Fruit fly (Drosophila melanogaster) whole organism, wandering third instar larva: ENCODE data around the gene PIG-B.

Experiments
- CG32264 ChIP-seq: fragments of 200-800 bp; sonication (Bioruptor generic); optimal IDR thresholded peaks from 2 replicates; lab custom pipeline; 2016; ENCODE audit warnings: missing biosample characterization, missing genetic modification characterization
- CG9705 ChIP-seq: fragments of 200-800 bp; sonication (Bioruptor generic); optimal IDR thresholded peaks from 2 replicates; lab custom pipeline; 2018; ENCODE audit warnings: missing biosample characterization, mild to moderate bottlenecking, missing genetic modification characterization
- CrebA ChIP-seq: fragments of 200-800 bp; sonication (Bioruptor generic); optimal IDR thresholded peaks from 2 replicates; lab custom pipeline; 2016; ENCODE audit warnings: missing biosample characterization, mild to moderate bottlenecking, missing genetic modification characterization, borderline replicate concordance
- Dfd ChIP-seq: fragments of >200 bp; optimal IDR thresholded peaks from 2 replicates; lab custom pipeline; 2017; ENCODE audit warnings: missing biosample characterization, missing genetic modification characterization
- Dif ChIP-seq: fragments of 200-275, 200-300 bp; sonication (Bioruptor generic); optimal IDR thresholded peaks from 2 replicates; lab custom pipeline; 2018; ENCODE audit warnings: missing biosample characterization, missing genetic modification characterization; ENCODE audit not compliant: partially characterized antibody
- GATAd ChIP-seq: sonication (Bioruptor generic); optimal IDR thresholded peaks from 2 replicates; lab custom pipeline; 2016; ENCODE audit warnings: missing biosample characterization, missing genetic modification characterization
- HLH106 ChIP-seq: fragments of 200-800 bp; optimal IDR thresholded peaks from 3 replicates; lab custom pipeline; 2019; ENCODE audit warnings: missing biosample characterization, mild to moderate bottlenecking, missing genetic modification characterization, moderate library complexity
- Hnf4 ChIP-seq: fragments of 200-800 bp; sonication (Bioruptor generic); optimal IDR thresholded peaks from 2 replicates; lab custom pipeline; 2016; ENCODE audit warnings: missing biosample characterization, mild to moderate bottlenecking, missing genetic modification characterization
- Hr78 ChIP-seq: fragments of >200 bp; optimal IDR thresholded peaks from 2 replicates; lab custom pipeline; 2017; ENCODE audit warnings: missing biosample characterization, missing genetic modification characterization
- Hr83 ChIP-seq: fragments of 200-300 bp; sonication (Bioruptor generic); optimal IDR thresholded peaks from 2 replicates; lab custom pipeline; 2016; ENCODE audit warnings: missing biosample characterization, mild to moderate bottlenecking, missing genetic modification characterization, moderate library complexity; ENCODE audit not compliant: poor library complexity, severe bottlenecking
- Jra ChIP-seq: sonication (Bioruptor generic); optimal IDR thresholded peaks from 2 replicates; lab custom pipeline; 2016; ENCODE audit warnings: missing biosample characterization, missing genetic modification characterization
- Mio ChIP-seq: sonication (Bioruptor generic); optimal IDR thresholded peaks from 2 replicates; lab custom pipeline; 2016; ENCODE audit warnings: missing biosample characterization, missing genetic modification characterization
- Myc ChIP-seq: fragments of >200 bp; optimal IDR thresholded peaks from 2 replicates; lab custom pipeline; 2017
- OdsH ChIP-seq: fragments of 200-800 bp; sonication (Bioruptor generic); optimal IDR thresholded peaks from 2 replicates; lab custom pipeline; 2016; ENCODE audit warnings: missing biosample characterization, mild to moderate bottlenecking, missing genetic modification characterization
- Rel ChIP-seq, 2 experiments: fragments of 200-800 bp; sonication (Bioruptor generic) in 1 of 2; optimal IDR thresholded peaks; 2 replicates in 1 of 2; 3 replicates in 1 of 2; lab custom pipeline; 2016 to 2019; ENCODE audit warnings: mild to moderate bottlenecking in 2 of 2, missing biosample characterization in 2 of 2, missing genetic modification characterization in 2 of 2, moderate library complexity in 1 of 2
- Sp1 ChIP-seq: fragments of 200-800 bp; sonication (Bioruptor generic); optimal IDR thresholded peaks from 3 replicates; lab custom pipeline; 2019; ENCODE audit warnings: missing biosample characterization, mild to moderate bottlenecking, missing genetic modification characterization, moderate library complexity
- Vsx2 ChIP-seq: fragments of 200-300, 225-300 bp; sonication (Bioruptor generic); optimal IDR thresholded peaks from 2 replicates; lab custom pipeline; 2018; ENCODE audit warnings: missing biosample characterization, missing genetic modification characterization; ENCODE audit not compliant: partially characterized antibody
- br ChIP-seq: fragments of 200-800 bp; sonication (Bioruptor generic); optimal IDR thresholded peaks from 2 replicates; lab custom pipeline; 2016; ENCODE audit warnings: missing biosample characterization, missing genetic modification characterization
- brk ChIP-seq: fragments of 200-800 bp; sonication (Bioruptor generic); optimal IDR thresholded peaks from 2 replicates; lab custom pipeline; 2016; ENCODE audit warnings: missing biosample characterization, mild to moderate bottlenecking, missing genetic modification characterization
- dmrt93B ChIP-seq: fragments of 200-800 bp; sonication (Bioruptor generic); optimal IDR thresholded peaks from 2 replicates; lab custom pipeline; 2018; ENCODE audit warnings: missing biosample characterization, mild to moderate bottlenecking, missing genetic modification characterization
- dsf ChIP-seq: sonication (Bioruptor generic); optimal IDR thresholded peaks from 2 replicates; lab custom pipeline; 2016; ENCODE audit warnings: missing biosample characterization, missing genetic modification characterization, borderline replicate concordance
- ey ChIP-seq: fragments of 200-800 bp; sonication (Bioruptor generic); optimal IDR thresholded peaks from 2 replicates; lab custom pipeline; 2016; ENCODE audit warnings: missing biosample characterization, missing genetic modification characterization
- foxo ChIP-seq, 2 experiments: fragments of 200-800 bp; sonication (Bioruptor generic); optimal IDR thresholded peaks; 2 replicates in 1 of 2; 3 replicates in 1 of 2; lab custom pipeline; 2016 to 2017; ENCODE audit warnings: missing biosample characterization in 2 of 2, missing genetic modification characterization in 2 of 2
- fru ChIP-seq: fragments of 200-800 bp; sonication (Bioruptor generic); optimal IDR thresholded peaks from 3 replicates; lab custom pipeline; 2016; ENCODE audit warnings: missing biosample characterization, mild to moderate bottlenecking, missing genetic modification characterization
- h ChIP-seq: fragments of 200-800 bp; sonication (Bioruptor generic); optimal IDR thresholded peaks from 3 replicates; lab custom pipeline; 2016; ENCODE audit warnings: missing biosample characterization, mild to moderate bottlenecking, missing genetic modification characterization
- jim ChIP-seq: fragments of 175-275, 200-325 bp; sonication (Bioruptor generic); optimal IDR thresholded peaks from 2 replicates; lab custom pipeline; 2016; ENCODE audit warnings: missing biosample characterization, mild to moderate bottlenecking, missing genetic modification characterization
- pan ChIP-seq: fragments of >200 bp; optimal IDR thresholded peaks from 2 replicates; lab custom pipeline; 2017
- psq ChIP-seq: fragments of 200-800 bp; sonication (Bioruptor generic); optimal IDR thresholded peaks from 3 replicates; lab custom pipeline; 2017; ENCODE audit warnings: missing biosample characterization, mild to moderate bottlenecking, missing genetic modification characterization, moderate library complexity
- rgr ChIP-seq: fragments of 200-800 bp; sonication (Bioruptor generic); optimal IDR thresholded peaks from 3 replicates; lab custom pipeline; 2016; ENCODE audit warnings: missing biosample characterization, mild to moderate bottlenecking, missing genetic modification characterization
- sage ChIP-seq: fragments of 200-800 bp; sonication (Bioruptor generic); optimal IDR thresholded peaks from 2 replicates; lab custom pipeline; 2016; ENCODE audit warnings: missing biosample characterization, mild to moderate bottlenecking, missing genetic modification characterization
- sv ChIP-seq: fragments of 200-800 bp; sonication (Bioruptor generic); optimal IDR thresholded peaks from 3 replicates; lab custom pipeline; 2016; ENCODE audit warnings: missing biosample characterization, missing genetic modification characterization
- tai ChIP-seq: sonication (Bioruptor generic); optimal IDR thresholded peaks from 2 replicates; lab custom pipeline; 2016; ENCODE audit warnings: missing biosample characterization, missing genetic modification characterization
- woc ChIP-seq: sonication (Bioruptor generic); optimal IDR thresholded peaks from 2 replicates; lab custom pipeline; 2016; ENCODE audit warnings: missing biosample characterization, mild to moderate bottlenecking, missing genetic modification characterization

The PIG-B gene

dm6 chr3L:3814010-3814833 lies 3.2 kb downstream of the PIG-B start, which contains the start of gene Scsalpha1:
Gene Scsalpha1 (plus strand): TSS chr3L:3814211.
- TF ChIP-seq ey (GFP tag; lab: Kevin White, UChicago) (peak; percentile 52), Jra (GFP tag; lab: Kevin White, UChicago) (peak; percentile 41), Myc (lab: Kevin White, UChicago) (peak; percentile 21), Hnf4 (peak; percentile 65), sv (GFP tag; lab: Kevin White, UChicago) (no peak), Sp1 (GFP tag; lab: Kevin White, UChicago) (peak; percentile 16), CrebA (no peak), Hr78 (GFP tag; lab: Kevin White, UChicago) (no peak), CG32264 (GFP tag; lab: Kevin White, UChicago) (no peak), Rel (GFP tag; optimal IDR thresholded peaks at IDR 0.05; lab: Kevin White, UChicago) (no peak), Rel (tag; optimal IDR thresholded peaks at IDR 0.05; lab: Kevin White, UChicago) (peak; percentile 27), dsf (GFP tag; lab: Kevin White, UChicago) (peak; percentile 23), sage (GFP tag; lab: Kevin White, UChicago) (no peak), Dif (GFP tag; lab: Kevin White, UChicago) (no peak), rgr (GFP tag; lab: Kevin White, UChicago) (peak; percentile 54), pan (no peak), brk (no peak), psq (GFP tag; lab: Kevin White, UChicago) (peak; percentile 38), fru (GFP tag; lab: Kevin White, UChicago) (no peak), dmrt93B (GFP tag; lab: Kevin White, UChicago) (no peak), HLH106 (tag; lab: Kevin White, UChicago) (peak; percentile 41), Mio (no peak), Hr83 (GFP tag; lab: Kevin White, UChicago) (peak; percentile 88), woc (peak; percentile 49), CG9705 (GFP tag; lab: Kevin White, UChicago) (no peak), br (GFP tag; lab: Kevin White, UChicago) (no peak), foxo (GFP tag; optimal IDR thresholded peaks at IDR 0.05; lab: Kevin White, UChicago) (peak in 1 of 2 experiments; percentile 28), Dfd (no peak), Vsx2 (GFP tag; lab: Kevin White, UChicago) (peak; percentile 98), OdsH (GFP tag; lab: Kevin White, UChicago) (peak; percentile 54)
- TF ChIP-seq, all 38 proteins: peak for 15

DNA sequence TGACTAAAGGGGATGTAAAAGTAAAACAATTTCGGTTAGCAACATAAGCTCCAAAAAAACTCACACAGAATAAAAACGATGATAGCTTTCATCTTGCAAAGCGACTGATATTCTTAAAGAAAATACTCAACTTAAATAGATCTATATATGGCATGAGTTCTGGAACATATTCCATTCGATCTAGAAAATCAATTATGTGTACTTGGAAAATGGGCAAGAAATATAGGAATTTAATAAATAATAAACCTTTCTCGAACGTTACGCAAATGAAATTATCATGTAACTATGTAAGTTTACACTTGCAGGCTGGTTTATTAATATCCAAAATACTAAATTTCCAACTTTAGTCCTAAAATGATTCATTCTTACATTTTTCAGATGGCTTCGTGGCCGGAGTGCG lies 5.2 kb downstream of the PIG-B start, which contains the start of gene Acp63F:
Gene Acp63F, minus strand, starts transcription at position 101 of the 400 bp plus-strand sequence.
- TF ChIP-seq sv (GFP tag; lab: Kevin White, UChicago), result no peak
- no peak for TF ChIP-seq Vsx2 (GFP tag; lab: Kevin White, UChicago)
- TF ChIP-seq Jra (GFP tag; lab: Kevin White, UChicago), result no peak
- TF ChIP-seq brk, result no peak
- no peak for TF ChIP-seq pan
- TF ChIP-seq Hr78 (GFP tag; lab: Kevin White, UChicago), result no peak
- no peak for TF ChIP-seq OdsH (GFP tag; lab: Kevin White, UChicago)
- no peak for TF ChIP-seq GATAd (GFP tag; lab: Kevin White, UChicago)

- TF ChIP-seq tai (GFP tag; lab: Kevin White, UChicago), result no peak
- TF ChIP-seq Dif (GFP tag; lab: Kevin White, UChicago), result no peak
- TF ChIP-seq h, result peak; percentile 1
- no peak for TF ChIP-seq CG32264 (GFP tag; lab: Kevin White, UChicago)
- no peak for TF ChIP-seq Rel (GFP tag; optimal IDR thresholded peaks at IDR 0.05; lab: Kevin White, UChicago)
- TF ChIP-seq Rel (tag; optimal IDR thresholded peaks at IDR 0.05; lab: Kevin White, UChicago), result peak; percentile 93
- TF ChIP-seq brk, result no peak
- TF ChIP-seq psq (GFP tag; lab: Kevin White, UChicago), result no peak
- TF ChIP-seq Hnf4, result peak; percentile 90
- no peak for TF ChIP-seq Hr83 (GFP tag; lab: Kevin White, UChicago)
- no peak for TF ChIP-seq CG9705 (GFP tag; lab: Kevin White, UChicago)
- TF ChIP-seq Myc (lab: Kevin White, UChicago), result no peak
- no peak for TF ChIP-seq Mio
- TF ChIP-seq jim (GFP tag; lab: Kevin White, UChicago), result no peak
- no peak for TF ChIP-seq Vsx2 (GFP tag; lab: Kevin White, UChicago)
Observed at dm6 chr3L:3816772-3817483, 5.9 kb downstream of the PIG-B start.
